Worm (Caenorhabditis elegans): ENCODE measurements around the gene F32A5.4.

ce11 chrII:7273517-7273916 is 44.6 kb downstream of the F32A5.4 start:
- TF ChIP-seq zag-1 (tag; optimal IDR thresholded peaks at IDR 0.05): no peak
- TF ChIP-seq aha-1 (tag): peak; percentile 62
- no peak for TF ChIP-seq gei-8 (GFP tag; optimal IDR thresholded peaks at IDR 0.05)
- no peak for TF ChIP-seq ceh-32 (tag; optimal IDR thresholded peaks at IDR 0.05; ENCODE audit: poor library complexity)
- no peak for TF ChIP-seq lsy-2 (tag; optimal IDR thresholded peaks at IDR 0.05)
- no peak for TF ChIP-seq nhr-6 (tag; optimal IDR thresholded peaks at IDR 0.05)
- TF ChIP-seq nhr-111 (GFP tag; optimal IDR thresholded peaks at IDR 0.05): no peak
- no peak for TF ChIP-seq ceh-82 (tag; optimal IDR thresholded peaks at IDR 0.05)
